Worm (Caenorhabditis elegans) whole organism, L1 larva: Measurements from ENCODE around the gene Y40C5A.4.

Source experiments
- dpl-1 ChIP-seq, 3 experiments: fragments of 150-350 bp in 2 of 3; sonication (generic microtip) in 1 of 3; optimal IDR thresholded peaks; 2 replicates each; lab custom pipeline; 2014 to 2017; ENCODE audit warnings: missing biosample characterization in 3 of 3, missing genetic modification characterization in 3 of 3, missing genetic modification reagents in 3 of 3
- hlh-4 ChIP-seq: sonication (generic microtip); optimal IDR thresholded peaks from 2 replicates; lab custom pipeline; 2016; ENCODE audit warnings: mild to moderate bottlenecking, missing genetic modification characterization, missing compliant biosample characterization
- lin-14 ChIP-seq: fragments of 200-800 bp; sonication (Bioruptor generic); optimal IDR thresholded peaks from 2 replicates; lab custom pipeline; 2018; ENCODE audit warnings: mild to moderate bottlenecking, missing genetic modification characterization, moderate library complexity, missing compliant biosample characterization
- nhr-11 ChIP-seq: fragments of 150-350 bp; optimal IDR thresholded peaks from 2 replicates; lab custom pipeline; 2014; ENCODE audit warnings: missing biosample characterization, missing genetic modification characterization
- nhr-12 ChIP-seq: sonication (generic microtip); optimal IDR thresholded peaks from 2 replicates; lab custom pipeline; 2017; ENCODE audit warnings: missing biosample characterization, missing genetic modification characterization
- nhr-77 ChIP-seq: fragments of 150-350 bp; optimal IDR thresholded peaks from 2 replicates; lab custom pipeline; 2014; ENCODE audit warnings: missing biosample characterization, missing genetic modification characterization
- pqm-1 ChIP-seq: sonication (generic microtip); optimal IDR thresholded peaks from 3 replicates; lab custom pipeline; 2017; ENCODE audit warnings: missing biosample characterization, missing genetic modification characterization
- unc-130 ChIP-seq: fragments of 150-350 bp; optimal IDR thresholded peaks from 2 replicates; lab custom pipeline; 2017; ENCODE audit warnings: missing biosample characterization, missing genetic modification characterization, inconsistent platforms

DNA sequence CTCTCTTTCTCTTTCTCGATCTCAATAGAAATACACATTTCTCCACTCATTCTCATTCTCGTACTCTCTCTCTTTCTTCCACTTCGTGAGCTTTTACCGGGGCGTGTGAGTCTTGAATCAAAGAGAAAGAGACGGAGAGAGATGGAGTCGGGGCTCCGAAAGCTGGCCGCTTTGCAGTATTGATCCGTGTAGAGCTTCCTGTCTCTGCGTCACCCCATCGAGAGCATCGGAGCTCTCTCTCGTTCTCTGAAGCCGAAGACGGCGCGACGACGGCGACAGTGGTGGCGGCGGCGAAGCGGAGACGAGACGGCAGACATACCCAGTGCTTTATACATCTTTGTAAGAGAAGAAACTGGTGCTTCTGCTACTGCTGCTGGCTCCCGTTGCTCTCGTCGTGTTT, 37.2 kb upstream of the Y40C5A.4 start:
- TF ChIP-seq hlh-4 (tag; lab: Kevin White, UChicago), result no peak
- TF ChIP-seq nhr-12 (tag; lab: Kevin White, UChicago), result no peak
- TF ChIP-seq unc-130 (tag; lab: Kevin White, UChicago), result no peak
- no peak for TF ChIP-seq dpl-1 (GFP tag; optimal IDR thresholded peaks at IDR 0.05; lab: Kevin White, UChicago)
- TF ChIP-seq nhr-11 (tag; lab: Kevin White, UChicago), result no peak
- no peak for TF ChIP-seq pqm-1
- TF ChIP-seq nhr-77, result peak; percentile 34
- TF ChIP-seq lin-14 (GFP tag; lab: Kevin White, UChicago), result peak; percentile 96
